Fruit fly (Drosophila melanogaster) whole organism, pupa: ENCODE results near the gene fy.

Experiments used
- CG10348 ChIP-seq: fragments of 200-800 bp; sonication (Bioruptor generic); IDR thresholded peaks from 2 replicates; pipeline ENCODE4 v1.3.6; 2022; ENCODE audit warnings: missing biosample characterization, missing genetic modification characterization
- CG12605 ChIP-seq: fragments of 200-800 bp; sonication (Bioruptor generic); IDR thresholded peaks from 2 replicates; pipeline ENCODE4 v1.3.6; 2022; ENCODE audit warnings: missing biosample characterization, missing genetic modification characterization
- CG13204 ChIP-seq: fragments of 200-800 bp; sonication (Bioruptor generic); optimal IDR thresholded peaks from 2 replicates; lab custom pipeline; 2018; ENCODE audit warnings: missing biosample characterization, mild to moderate bottlenecking, missing genetic modification characterization, moderate library complexity
- CG14655 ChIP-seq: fragments of 200-800 bp; sonication (Bioruptor generic); optimal IDR thresholded peaks from 3 replicates; lab custom pipeline; 2017; ENCODE audit warnings: mild to moderate bottlenecking, missing biosample characterization, missing genetic modification reagents, missing genetic modification characterization
- CG15710 ChIP-seq: fragments of 200-800 bp; sonication (Bioruptor generic); optimal IDR thresholded peaks from 2 replicates; lab custom pipeline; 2018; ENCODE audit warnings: missing biosample characterization, mild to moderate bottlenecking, missing genetic modification characterization, moderate library complexity
- CG17806 ChIP-seq: fragments of 200-800 bp; sonication (Bioruptor generic); optimal IDR thresholded peaks from 2 replicates; lab custom pipeline; 2018; ENCODE audit warnings: missing biosample characterization, mild to moderate bottlenecking, missing genetic modification characterization, moderate library complexity
- CG32121 ChIP-seq: fragments of 200-800 bp; sonication (Bioruptor generic); IDR thresholded peaks from 2 replicates; pipeline ENCODE4 v1.3.6; 2022; ENCODE audit warnings: missing biosample characterization, missing genetic modification characterization
- CG34367 ChIP-seq: fragments of 200-800 bp; sonication (Bioruptor generic); optimal IDR thresholded peaks from 2 replicates; lab custom pipeline; 2018; ENCODE audit warnings: missing biosample characterization, mild to moderate bottlenecking, missing genetic modification characterization
- CG4496 ChIP-seq: fragments of 200-800 bp; sonication (Bioruptor generic); IDR thresholded peaks from 3 replicates; pipeline ENCODE4 v1.3.6; 2022; ENCODE audit warnings: missing biosample characterization, missing genetic modification characterization
- CG8159 ChIP-seq: fragments of 200-800 bp; sonication (Bioruptor generic); optimal IDR thresholded peaks from 3 replicates; lab custom pipeline; 2018; ENCODE audit warnings: missing biosample characterization, mild to moderate bottlenecking, missing genetic modification characterization, moderate library complexity
- CG8301 ChIP-seq: fragments of 200-800 bp; sonication (Bioruptor generic); optimal IDR thresholded peaks from 2 replicates; lab custom pipeline; 2018; ENCODE audit warnings: missing biosample characterization, mild to moderate bottlenecking, missing genetic modification characterization
- CG9948 ChIP-seq: fragments of 200-800 bp; sonication (Bioruptor generic); optimal IDR thresholded peaks from 2 replicates; lab custom pipeline; 2018; ENCODE audit warnings: missing biosample characterization, mild to moderate bottlenecking, missing genetic modification characterization, moderate library complexity
- D1 ChIP-seq: fragments of 200-800 bp; sonication (Bioruptor generic); optimal IDR thresholded peaks from 2 replicates; lab custom pipeline; 2018; ENCODE audit warnings: missing biosample characterization, mild to moderate bottlenecking, missing genetic modification characterization, moderate library complexity
- EcR ChIP-seq: fragments of 200-800 bp; sonication (Bioruptor generic); optimal IDR thresholded peaks from 3 replicates; lab custom pipeline; 2019; ENCODE audit warnings: missing biosample characterization, missing genetic modification characterization, mild to moderate bottlenecking, moderate library complexity, missing genetic modification reagents
- Ets98B ChIP-seq: fragments of 200-800 bp; sonication (Bioruptor generic); IDR thresholded peaks from 2 replicates; pipeline ENCODE4 v1.3.6; 2022; ENCODE audit warnings: missing biosample characterization, missing genetic modification characterization
- Pif1A ChIP-seq: fragments of 200-800 bp; sonication (Bioruptor generic); optimal IDR thresholded peaks from 3 replicates; lab custom pipeline; 2016; ENCODE audit warnings: missing biosample characterization, missing genetic modification characterization
- Pif1B ChIP-seq: fragments of 200-800 bp; sonication (Bioruptor generic); optimal IDR thresholded peaks from 3 replicates; lab custom pipeline; 2016; ENCODE audit warnings: missing biosample characterization, missing genetic modification characterization
- Snoo ChIP-seq: fragments of 200-800 bp; sonication (Bioruptor generic); optimal IDR thresholded peaks from 3 replicates; lab custom pipeline; 2017; ENCODE audit warnings: missing biosample characterization, mild to moderate bottlenecking, missing genetic modification characterization, inconsistent platforms
- fd96Ca ChIP-seq: fragments of 200-800 bp; sonication (Bioruptor generic); IDR thresholded peaks from 3 replicates; pipeline ENCODE4 v1.3.6; 2022; ENCODE audit warnings: missing biosample characterization, missing genetic modification characterization
- gl ChIP-seq: fragments of 200-800 bp; sonication (Bioruptor generic); optimal IDR thresholded peaks from 2 replicates; lab custom pipeline; 2018; ENCODE audit warnings: missing biosample characterization, mild to moderate bottlenecking, missing genetic modification characterization
- rn ChIP-seq: fragments of 200-800 bp; sonication (Bioruptor generic); IDR thresholded peaks from 2 replicates; pipeline ENCODE4 v1.3.6; 2022; ENCODE audit warnings: missing biosample characterization, missing genetic modification characterization

fy gene

DNA sequence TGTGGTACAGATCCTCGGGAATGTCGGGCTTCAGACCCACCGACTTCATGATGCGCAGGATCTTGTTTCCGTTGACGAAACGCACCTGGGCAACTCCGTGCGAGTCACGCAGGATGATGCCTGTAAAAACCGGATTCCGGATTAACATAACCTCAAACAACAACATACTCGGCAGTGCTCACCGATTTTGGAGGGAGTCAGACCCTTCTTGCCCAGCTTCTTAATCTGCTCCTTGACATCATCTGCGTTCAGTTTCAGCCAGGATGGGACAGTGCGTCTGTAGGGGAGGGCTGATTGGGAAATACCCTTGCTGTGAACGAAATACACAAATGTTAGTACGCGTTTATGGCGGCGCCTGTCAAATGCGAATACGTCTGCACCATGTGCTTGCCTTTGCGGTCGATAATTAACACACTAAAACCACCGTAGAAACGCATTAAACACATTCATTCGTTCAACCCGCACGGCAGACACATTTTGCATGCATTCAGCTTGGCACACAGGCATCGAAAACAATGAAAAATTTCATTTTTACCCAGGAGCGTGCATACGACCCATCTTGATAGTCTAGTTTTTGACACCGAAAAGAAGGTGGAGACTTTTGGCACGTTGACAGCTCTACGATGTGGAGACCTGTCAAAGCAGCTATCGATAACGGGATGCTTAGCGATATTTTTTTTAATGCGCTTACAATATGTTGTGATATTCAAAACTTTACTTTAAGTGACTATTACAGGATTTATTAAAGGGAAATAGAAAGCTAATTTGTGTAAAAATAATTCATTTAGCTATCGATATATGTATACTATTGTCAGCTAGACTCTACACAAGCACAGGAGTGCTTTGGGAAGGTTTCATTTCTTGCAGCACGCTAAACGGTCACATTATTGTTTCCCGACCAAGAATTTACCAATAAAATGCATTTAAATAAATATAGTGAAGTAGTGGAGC is 38.8 kb downstream of the fy start, which contains the start of the genes RpS13 and CSN8:
Gene RpS13, minus strand, starts transcription at position 657 of the 951 bp plus-strand sequence.
Gene CSN8, plus strand, starts transcription at position 850 of the 951 bp plus-strand sequence.
- TF ChIP-seq CG8301 (tag; lab: Kevin White, UChicago) (no peak), rn (GFP tag; lab: Robert Waterston, UW) (no peak), CG4496 (GFP tag; lab: Robert Waterston, UW) (0 out of 3 replicates have a peak, but pooled peaks have one; percentile 18), CG9948 (tag; lab: Kevin White, UChicago) (no peak), CG10348 (no peak), CG15710 (no peak), CG32121 (GFP tag; lab: Robert Waterston, UW) (0 out of 2 replicates have a peak, but pooled peaks have one; percentile 11)
- TF ChIP-seq, all 21 proteins: peak for 2

DNA sequence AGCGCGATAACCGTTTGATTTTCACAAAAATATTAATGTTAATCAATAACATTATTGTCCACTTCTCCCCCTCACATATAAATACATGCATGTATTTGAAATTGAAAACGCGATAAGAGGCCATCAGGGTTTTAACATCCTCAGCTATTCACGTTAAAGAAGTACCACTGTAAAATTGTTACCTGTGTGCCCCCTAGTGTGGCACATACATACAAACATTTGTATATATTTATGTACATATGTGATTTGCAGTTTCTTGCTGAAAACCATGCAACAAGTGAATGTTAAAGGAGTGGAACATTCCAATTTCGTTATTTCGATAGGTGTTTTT is 40.2 kb downstream of the fy start:
- no peak for TF ChIP-seq Pif1B (GFP tag; lab: Kevin White, UChicago)
- TF ChIP-seq CG4496 (GFP tag; lab: Robert Waterston, UW) = peak; percentile 6; the same call in 1 of the 3 replicates

DNA sequence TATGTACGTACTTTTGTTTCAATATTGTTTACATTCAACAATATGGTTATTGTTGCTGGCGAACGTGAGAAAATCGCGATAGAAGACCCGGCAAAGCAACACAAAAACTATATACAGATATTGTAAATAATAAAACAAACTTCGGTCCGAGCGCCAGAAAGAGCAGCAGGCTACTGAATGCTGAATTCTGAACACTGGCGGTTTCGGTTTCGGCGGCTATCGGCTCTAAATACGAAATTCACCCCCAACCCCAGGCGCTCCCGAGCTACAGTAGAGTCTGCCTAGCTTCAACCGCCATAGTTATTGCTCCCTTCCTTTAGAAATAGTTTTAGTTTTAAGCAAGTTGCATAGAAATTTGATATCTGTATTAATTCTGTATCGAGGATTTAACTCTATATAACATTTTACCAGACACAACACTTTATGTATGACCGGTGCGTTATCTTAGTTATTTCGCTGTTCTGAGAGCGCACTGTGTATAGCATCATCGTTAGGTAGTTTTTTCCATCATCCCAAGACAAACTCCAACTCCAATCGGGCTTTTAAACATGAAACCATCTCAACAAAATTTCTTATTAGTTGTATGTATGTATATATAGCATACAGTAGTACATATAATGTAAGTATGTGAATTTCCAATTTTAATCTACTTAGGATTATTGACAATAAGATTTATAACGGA is 40.7 kb downstream of the fy start, which contains the start of gene CG7627:
Gene CG7627, minus strand, starts transcription at position 197 of the 682 bp plus-strand sequence.
- TF ChIP-seq CG8159 = peak; percentile 63
- TF ChIP-seq rn (GFP tag; lab: Robert Waterston, UW) = peak; percentile 45
- peak; percentile 40 for TF ChIP-seq CG15710
- peak; percentile 59 for TF ChIP-seq CG12605
- TF ChIP-seq CG17806 (tag; lab: Kevin White, UChicago) = peak; percentile 46
- TF ChIP-seq fd96Ca (GFP tag; lab: Robert Waterston, UW) = peak; percentile 78; the same call in 2 of the 3 replicates
- TF ChIP-seq CG4496 (GFP tag; lab: Robert Waterston, UW) = peak; percentile 80
- peak; percentile 51 for TF ChIP-seq CG9948 (tag; lab: Kevin White, UChicago)
- TF ChIP-seq CG32121 (GFP tag; lab: Robert Waterston, UW) = peak; percentile 54
- TF ChIP-seq D1 (tag; lab: Kevin White, UChicago) = no peak
- no peak for TF ChIP-seq EcR (GFP tag; lab: Kevin White, UChicago)
- peak; percentile 26 for TF ChIP-seq CG34367 (tag; lab: Kevin White, UChicago)
- TF ChIP-seq CG13204 (GFP tag; lab: Kevin White, UChicago) = no peak
- peak; percentile 66 for TF ChIP-seq Ets98B
- peak; percentile 13 for TF ChIP-seq Pif1B (GFP tag; lab: Kevin White, UChicago)
- TF ChIP-seq CG10348 = peak; percentile 35; the same call in 1 of the 2 replicates
- TF ChIP-seq Snoo (tag; lab: Kevin White, UChicago) = peak; percentile 49
- TF ChIP-seq gl = peak; percentile 7
- peak; percentile 58 for TF ChIP-seq CG8301 (tag; lab: Kevin White, UChicago)
- TF ChIP-seq CG14655 (GFP tag; lab: Kevin White, UChicago) = peak; percentile 68
- TF ChIP-seq Pif1A (GFP tag; lab: Kevin White, UChicago) = peak; percentile 43

DNA sequence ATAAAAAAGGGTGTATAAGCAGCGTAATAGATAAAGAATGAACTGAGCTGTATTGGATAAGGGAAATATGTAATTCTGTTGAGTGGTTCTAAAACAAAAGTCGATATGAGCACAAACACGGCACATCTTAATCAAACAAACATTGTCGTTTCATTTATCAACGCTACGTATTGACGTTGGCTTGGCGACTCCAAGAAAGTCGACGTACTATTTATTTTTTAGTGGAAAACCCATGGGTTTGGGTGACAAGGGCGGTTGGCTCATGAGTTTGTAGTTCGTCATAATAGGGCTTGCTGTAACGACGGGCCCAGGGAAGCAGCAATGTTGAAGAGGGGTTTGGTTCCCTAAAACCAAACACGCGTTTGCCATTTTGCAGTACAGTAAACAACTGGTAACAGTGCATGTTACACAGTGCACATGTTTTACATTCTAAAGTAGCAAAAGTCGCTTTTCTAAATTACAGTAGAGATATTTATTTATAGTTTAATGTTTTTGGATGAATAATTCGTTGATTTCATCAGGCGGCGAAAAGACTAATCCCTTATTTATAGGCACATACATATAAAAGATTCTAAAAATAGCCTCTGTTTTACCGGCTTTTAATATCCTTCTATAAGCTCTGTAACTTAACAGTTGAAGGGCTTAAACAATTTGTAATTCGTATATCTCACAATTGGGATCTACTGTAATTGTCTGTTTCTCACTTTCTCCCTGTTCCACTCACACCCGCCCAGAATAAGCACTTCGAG is 41.7 kb downstream of the fy start:
- TF ChIP-seq Ets98B = no peak
- TF ChIP-seq CG9948 (tag; lab: Kevin White, UChicago) = peak; percentile 57
- peak; percentile 38 for TF ChIP-seq CG17806 (tag; lab: Kevin White, UChicago)
- TF ChIP-seq gl = no peak
- peak; percentile 59 for TF ChIP-seq CG8301 (tag; lab: Kevin White, UChicago)
- peak; percentile 37 for TF ChIP-seq CG34367 (tag; lab: Kevin White, UChicago)
- TF ChIP-seq fd96Ca (GFP tag; lab: Robert Waterston, UW) = no peak
- TF ChIP-seq CG15710 = peak; percentile 64
- TF ChIP-seq CG8159 = peak; percentile 56
- peak; percentile 46 for TF ChIP-seq Pif1A (GFP tag; lab: Kevin White, UChicago)
- no peak for TF ChIP-seq CG13204 (GFP tag; lab: Kevin White, UChicago)
- no peak for TF ChIP-seq Pif1B (GFP tag; lab: Kevin White, UChicago)
- TF ChIP-seq Snoo (tag; lab: Kevin White, UChicago) = peak; percentile 30
- TF ChIP-seq CG12605 = no peak
- TF ChIP-seq CG32121 (GFP tag; lab: Robert Waterston, UW) = no peak
- TF ChIP-seq CG14655 (GFP tag; lab: Kevin White, UChicago) = peak; percentile 67
- peak; percentile 7 for TF ChIP-seq D1 (tag; lab: Kevin White, UChicago)
- no peak for TF ChIP-seq rn (GFP tag; lab: Robert Waterston, UW)
- no peak for TF ChIP-seq CG10348
- no peak for TF ChIP-seq EcR (GFP tag; lab: Kevin White, UChicago)
- peak; percentile 40; the same call in 1 of the 3 replicates for TF ChIP-seq CG4496 (GFP tag; lab: Robert Waterston, UW)

DNA sequence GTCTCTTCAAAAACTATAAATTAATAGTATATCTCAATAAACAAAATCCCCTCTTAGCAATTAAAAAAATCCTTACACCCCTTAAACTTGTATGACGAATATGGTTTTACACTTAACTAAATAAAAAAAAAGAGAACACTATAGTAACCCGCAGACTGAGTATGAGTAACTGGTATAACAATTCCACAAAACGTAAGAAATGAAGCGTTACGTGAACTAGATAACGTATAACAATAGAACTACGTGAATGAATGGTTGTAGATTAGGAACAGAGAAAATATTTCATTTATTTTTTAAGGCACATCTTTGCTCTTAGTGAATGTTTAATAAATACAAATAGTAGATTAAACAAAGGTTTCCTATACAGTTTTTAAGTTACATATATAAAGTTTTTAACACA is 47.7 kb downstream of the fy start:
- TF ChIP-seq CG8159 = no peak
- no peak for TF ChIP-seq Pif1B (GFP tag; lab: Kevin White, UChicago)
- TF ChIP-seq CG34367 (tag; lab: Kevin White, UChicago) = no peak
- no peak for TF ChIP-seq CG12605
- no peak for TF ChIP-seq Ets98B
- no peak for TF ChIP-seq CG13204 (GFP tag; lab: Kevin White, UChicago)
- no peak for TF ChIP-seq EcR (GFP tag; lab: Kevin White, UChicago)
- no peak for TF ChIP-seq CG9948 (tag; lab: Kevin White, UChicago)
